Fruit fly (Drosophila melanogaster) whole organism, embryonic: ENCODE measurements around the gene nAChRbeta1.

Experiments used
- CG10979 ChIP-seq: fragments of 200-800 bp; sonication (Bioruptor generic); optimal IDR thresholded peaks from 2 replicates; lab custom pipeline; 2018; ENCODE audit warnings: missing biosample characterization, mild to moderate bottlenecking, missing genetic modification characterization, moderate library complexity
- CG11560 ChIP-seq: fragments of 200-800 bp; sonication (Bioruptor generic); IDR thresholded peaks from 3 replicates; pipeline ENCODE4 v1.3.6; 2022; ENCODE audit warnings: missing biosample characterization, missing genetic modification characterization
- CG13624 ChIP-seq: fragments of 200-800 bp; sonication (Bioruptor generic); optimal IDR thresholded peaks from 2 replicates; lab custom pipeline; 2016; ENCODE audit warnings: missing biosample characterization, missing genetic modification characterization
- CG14965 ChIP-seq: fragments of 200-800 bp; sonication (Bioruptor generic); optimal IDR thresholded peaks from 2 replicates; lab custom pipeline; 2016; ENCODE audit warnings: missing biosample characterization, missing genetic modification characterization, borderline replicate concordance
- CG15514 ChIP-seq: fragments of 200-800 bp; sonication (Bioruptor generic); optimal IDR thresholded peaks from 3 replicates; lab custom pipeline; 2017; ENCODE audit warnings: missing biosample characterization, missing genetic modification characterization, mild to moderate bottlenecking, moderate library complexity, missing genetic modification reagents
- CG15601 ChIP-seq: fragments of 200-800 bp; sonication (Bioruptor generic); optimal IDR thresholded peaks from 3 replicates; lab custom pipeline; 2019; ENCODE audit warnings: missing biosample characterization, mild to moderate bottlenecking, missing genetic modification characterization, moderate library complexity
- CG16813 ChIP-seq: fragments of 200-800 bp; sonication (Bioruptor generic); IDR thresholded peaks from 3 replicates; pipeline ENCODE4 v1.3.6; 2022; ENCODE audit warnings: missing biosample characterization, missing genetic modification characterization; ENCODE audit not compliant: partially characterized antibody
- CG17612 ChIP-seq: fragments of 200-800 bp; sonication (Bioruptor generic); IDR thresholded peaks from 2 replicates; pipeline ENCODE4 v1.3.6; 2022; ENCODE audit warnings: missing biosample characterization, missing genetic modification characterization
- CG18599 ChIP-seq: fragments of 200-800 bp; sonication (Bioruptor generic); optimal IDR thresholded peaks from 3 replicates; lab custom pipeline; 2017; ENCODE audit warnings: missing biosample characterization, missing genetic modification characterization, mild to moderate bottlenecking, moderate library complexity, missing genetic modification reagents
- CG18764 ChIP-seq: fragments of 200-800 bp; sonication (Bioruptor generic); optimal IDR thresholded peaks from 3 replicates; lab custom pipeline; 2016; ENCODE audit warnings: missing biosample characterization, missing genetic modification characterization
- CG30020 ChIP-seq: fragments of 200-800 bp; optimal IDR thresholded peaks from 2 replicates; lab custom pipeline; 2019; ENCODE audit warnings: missing biosample characterization, mild to moderate bottlenecking, missing genetic modification characterization, moderate library complexity
- CG31365 ChIP-seq: fragments of 200-800 bp; sonication (Bioruptor generic); optimal IDR thresholded peaks from 2 replicates; lab custom pipeline; 2018; ENCODE audit warnings: missing biosample characterization, mild to moderate bottlenecking, missing genetic modification characterization
- CG31388 ChIP-seq: fragments of 200-800 bp; sonication (Bioruptor generic); optimal IDR thresholded peaks from 2 replicates; lab custom pipeline; 2016; ENCODE audit warnings: missing biosample characterization, missing genetic modification characterization
- CG31441 ChIP-seq: fragments of 200-800 bp; sonication (Bioruptor generic); IDR thresholded peaks from 2 replicates; pipeline ENCODE4 v1.3.6; 2022; ENCODE audit warnings: missing biosample characterization, missing genetic modification characterization
- CG42726 ChIP-seq: fragments of 200-800 bp; sonication (Bioruptor generic); IDR thresholded peaks from 2 replicates; pipeline ENCODE4 v1.3.6; 2022; ENCODE audit warnings: missing biosample characterization, missing genetic modification characterization; ENCODE audit not compliant: partially characterized antibody
- CG4328 ChIP-seq: fragments of 200-800 bp; sonication (Bioruptor generic); optimal IDR thresholded peaks from 3 replicates; lab custom pipeline; 2017; ENCODE audit warnings: missing biosample characterization, missing genetic modification reagents, missing genetic modification characterization
- CG43689 ChIP-seq: fragments of 200-800 bp; sonication (Bioruptor generic); IDR thresholded peaks from 2 replicates; pipeline ENCODE4 v1.3.6; 2022; ENCODE audit warnings: missing biosample characterization, missing genetic modification characterization
- CG4617 ChIP-seq: fragments of 200-800 bp; sonication (Bioruptor generic); optimal IDR thresholded peaks from 3 replicates; lab custom pipeline; 2016; ENCODE audit warnings: missing biosample characterization, missing genetic modification characterization, borderline replicate concordance
- CG6683 ChIP-seq: fragments of 200-800 bp; sonication (Bioruptor generic); optimal IDR thresholded peaks from 2 replicates; lab custom pipeline; 2017; ENCODE audit warnings: missing biosample characterization, mild to moderate bottlenecking, missing genetic modification characterization, missing genetic modification reagents
- CG6689 ChIP-seq: fragments of 200-800 bp; sonication (Bioruptor generic); IDR thresholded peaks from 2 replicates; pipeline ENCODE4 v1.3.6; 2022; ENCODE audit warnings: missing biosample characterization, missing genetic modification characterization
- CG7357 ChIP-seq: fragments of 200-800 bp; sonication (Bioruptor generic); IDR thresholded peaks from 3 replicates; pipeline ENCODE4 v1.3.6; 2022; ENCODE audit warnings: missing biosample characterization, missing genetic modification characterization
- CG7786 ChIP-seq: fragments of 200-800 bp; sonication (Bioruptor generic); optimal IDR thresholded peaks from 2 replicates; lab custom pipeline; 2016; ENCODE audit warnings: missing biosample characterization, missing genetic modification characterization
- Chrac-16 ChIP-seq: fragments of 200-800 bp; sonication (Bioruptor generic); optimal IDR thresholded peaks from 3 replicates; lab custom pipeline; 2016; ENCODE audit warnings: missing biosample characterization, missing genetic modification characterization
- CrebB ChIP-seq: fragments of 200-800 bp; sonication (Bioruptor generic); optimal IDR thresholded peaks from 3 replicates; lab custom pipeline; 2018; ENCODE audit warnings: missing biosample characterization, mild to moderate bottlenecking, missing genetic modification characterization
- D19A ChIP-seq: fragments of 200-800 bp; optimal IDR thresholded peaks from 3 replicates; lab custom pipeline; 2019; ENCODE audit warnings: missing biosample characterization, mild to moderate bottlenecking, missing genetic modification characterization, moderate library complexity
- Dek ChIP-seq: fragments of 200-800 bp; sonication (Bioruptor generic); optimal IDR thresholded peaks from 3 replicates; lab custom pipeline; 2019; ENCODE audit warnings: missing biosample characterization, mild to moderate bottlenecking, missing genetic modification characterization, moderate library complexity
- Elba2 ChIP-seq: fragments of 200-800 bp; sonication (Bioruptor generic); optimal IDR thresholded peaks from 3 replicates; lab custom pipeline; 2016; ENCODE audit warnings: missing biosample characterization, missing genetic modification characterization
- Fer3 ChIP-seq: fragments of 200-800 bp; sonication (Bioruptor generic); optimal IDR thresholded peaks from 2 replicates; lab custom pipeline; 2018; ENCODE audit warnings: missing biosample characterization, mild to moderate bottlenecking, missing genetic modification characterization, moderate library complexity
- HmgD ChIP-seq: fragments of 200-800 bp; sonication (Bioruptor generic); optimal IDR thresholded peaks from 3 replicates; lab custom pipeline; 2016; ENCODE audit warnings: missing biosample characterization, missing genetic modification characterization
- Hr39 ChIP-seq: fragments of >200 bp; optimal IDR thresholded peaks from 2 replicates; lab custom pipeline; 2017
- Hr51 ChIP-seq, 2 experiments: fragments of 200-800 bp; sonication (Bioruptor generic); optimal IDR thresholded peaks; 2 replicates in 1 of 2; 3 replicates in 1 of 2; lab custom pipeline; 2016 to 2018; ENCODE audit warnings: missing biosample characterization in 2 of 2, missing genetic modification characterization in 2 of 2, mild to moderate bottlenecking in 1 of 2, moderate library complexity in 1 of 2
- Mad ChIP-seq: fragments of 200-800 bp; sonication (Bioruptor generic); optimal IDR thresholded peaks from 2 replicates; lab custom pipeline; 2016; ENCODE audit warnings: missing biosample characterization, missing genetic modification characterization
- Mrtf ChIP-seq: fragments of 200-800 bp; sonication (Bioruptor generic); IDR thresholded peaks from 3 replicates; pipeline ENCODE4 v1.3.6; 2022; ENCODE audit warnings: missing biosample characterization, missing genetic modification characterization
- Nf-YC ChIP-seq: fragments of 200-800 bp; optimal IDR thresholded peaks from 3 replicates; lab custom pipeline; 2019; ENCODE audit warnings: missing biosample characterization, mild to moderate bottlenecking, missing genetic modification characterization, moderate library complexity
- Ssrp ChIP-seq: fragments of 200-800 bp; sonication (Bioruptor generic); optimal IDR thresholded peaks from 2 replicates; lab custom pipeline; 2018; ENCODE audit warnings: missing biosample characterization, mild to moderate bottlenecking, missing genetic modification characterization, moderate library complexity
- Taf1 ChIP-seq: fragments of 200-800 bp; sonication (Bioruptor generic); IDR thresholded peaks from 2 replicates; pipeline ENCODE4 v1.3.6; 2022; ENCODE audit warnings: missing biosample characterization, missing genetic modification characterization
- aop ChIP-seq: fragments of 200-800 bp; sonication (Bioruptor generic); IDR thresholded peaks from 2 replicates; pipeline ENCODE4 v1.3.6; 2022; ENCODE audit warnings: missing biosample characterization, missing genetic modification characterization
- chn ChIP-seq: fragments of 200-800 bp; sonication (Bioruptor generic); optimal IDR thresholded peaks from 2 replicates; lab custom pipeline; 2016; ENCODE audit warnings: missing biosample characterization, missing genetic modification characterization
- dmrt11E ChIP-seq: fragments of 200-800 bp; sonication (Bioruptor generic); optimal IDR thresholded peaks from 3 replicates; lab custom pipeline; 2018; ENCODE audit warnings: missing biosample characterization, mild to moderate bottlenecking, missing genetic modification characterization, moderate library complexity
- ems ChIP-seq: fragments of 200-800 bp; sonication (Bioruptor generic); optimal IDR thresholded peaks from 3 replicates; lab custom pipeline; 2016; ENCODE audit warnings: missing biosample characterization, missing genetic modification characterization
- gsb-n ChIP-seq: fragments of 200-800 bp; sonication (Bioruptor generic); optimal IDR thresholded peaks from 3 replicates; lab custom pipeline; 2018; ENCODE audit warnings: missing biosample characterization, mild to moderate bottlenecking, missing genetic modification characterization
- lab ChIP-seq: fragments of 200-800 bp; sonication (Bioruptor generic); optimal IDR thresholded peaks from 3 replicates; lab custom pipeline; 2017; ENCODE audit warnings: missing biosample characterization, missing genetic modification characterization, mild to moderate bottlenecking, moderate library complexity, missing genetic modification reagents
- mld ChIP-seq: fragments of 200-800 bp; sonication (Bioruptor generic); IDR thresholded peaks from 3 replicates; pipeline ENCODE4 v1.3.6; 2022; ENCODE audit warnings: missing biosample characterization, missing genetic modification characterization; ENCODE audit not compliant: partially characterized antibody
- odd ChIP-seq: fragments of 200-800 bp; sonication (Bioruptor generic); optimal IDR thresholded peaks from 2 replicates; lab custom pipeline; 2017; ENCODE audit warnings: missing biosample characterization, mild to moderate bottlenecking, missing genetic modification characterization
- phol ChIP-seq: fragments of 200-800 bp; sonication (Bioruptor generic); optimal IDR thresholded peaks from 3 replicates; lab custom pipeline; 2018; ENCODE audit warnings: missing biosample characterization, mild to moderate bottlenecking, missing genetic modification characterization, moderate library complexity
- pum ChIP-seq: fragments of 200-800 bp; sonication (Bioruptor generic); optimal IDR thresholded peaks from 2 replicates; lab custom pipeline; 2016; ENCODE audit warnings: missing biosample characterization, missing genetic modification characterization
- slp2 ChIP-seq: fragments of 200-800 bp; sonication (Bioruptor generic); optimal IDR thresholded peaks from 2 replicates; lab custom pipeline; 2016; ENCODE audit warnings: missing biosample characterization, missing genetic modification characterization
- sob ChIP-seq: fragments of 200-800 bp; sonication (Bioruptor generic); IDR thresholded peaks from 2 replicates; pipeline ENCODE4 v1.3.6; 2022; ENCODE audit warnings: missing biosample characterization, missing genetic modification characterization
- sqz ChIP-seq: fragments of 200-800 bp; sonication (Bioruptor generic); optimal IDR thresholded peaks from 3 replicates; lab custom pipeline; 2018; ENCODE audit warnings: missing biosample characterization, mild to moderate bottlenecking, missing genetic modification characterization
- sr ChIP-seq: fragments of 200-800 bp; sonication (Bioruptor generic); IDR thresholded peaks from 3 replicates; pipeline ENCODE4 v1.3.6; 2022; ENCODE audit warnings: missing biosample characterization, missing genetic modification characterization
- yki ChIP-seq: fragments of >200 bp; optimal IDR thresholded peaks from 3 replicates; lab custom pipeline; 2018

Gene nAChRbeta1

DNA sequence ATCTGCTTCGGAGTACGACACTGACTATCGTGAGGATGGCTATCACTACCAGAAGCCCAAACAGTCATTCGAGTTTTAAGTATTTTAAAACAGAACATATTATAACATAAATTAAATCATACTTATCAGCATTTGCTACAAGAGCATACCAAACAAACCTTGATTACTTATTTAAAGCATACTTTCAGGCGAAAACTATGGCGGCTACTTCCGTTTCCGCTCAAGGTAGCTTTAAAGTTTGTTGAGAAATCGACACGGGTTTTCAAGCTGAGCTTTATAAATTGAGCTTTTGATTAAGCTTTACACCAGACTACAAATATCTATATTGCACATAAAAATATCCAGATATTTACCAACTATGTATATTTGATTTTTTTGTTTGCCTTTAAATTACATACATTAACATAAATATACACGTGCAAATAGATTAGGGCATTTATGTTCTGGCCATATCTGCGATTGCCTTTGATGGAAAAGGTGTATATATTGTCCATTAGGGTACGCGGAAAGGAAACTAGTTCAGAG lies 45.9 kb downstream of the nAChRbeta1 start (continued):
- TF ChIP-seq CG16813 (no peak), slp2 (GFP tag; lab: Kevin White, UChicago) (peak; percentile 52), CG7786 (GFP tag; lab: Kevin White, UChicago) (no peak), Chrac-16 (GFP tag; lab: Kevin White, UChicago) (no peak), Mad (GFP tag; lab: Kevin White, UChicago) (peak; percentile 67), sob (GFP tag; lab: Robert Waterston, UW) (peak; percentile 80), CG30020 (tag; lab: Kevin White, UChicago) (no peak), CG31388 (GFP tag; lab: Kevin White, UChicago) (no peak), CG15514 (peak; percentile 92), CG18764 (GFP tag; lab: Kevin White, UChicago) (peak; percentile 77), odd (GFP tag; lab: Kevin White, UChicago) (peak; percentile 94), CG7357 (GFP tag; lab: Robert Waterston, UW) (no peak), mld (GFP tag; lab: Robert Waterston, UW) (no peak), CrebB (tag; lab: Kevin White, UChicago) (peak; percentile 95), yki (no peak), CG6689 (GFP tag; lab: Robert Waterston, UW) (peak; percentile 12; the same call in 1 of the 2 replicates), sr (GFP tag; lab: Robert Waterston, UW) (peak; percentile 80), Hr51 (GFP tag; optimal IDR thresholded peaks at IDR 0.05; lab: Kevin White, UChicago) (peak; percentile 49 to 83), HmgD (no peak), CG31441 (GFP tag; lab: Robert Waterston, UW) (peak; percentile 80), CG14965 (GFP tag; lab: Kevin White, UChicago) (peak; percentile 30), CG17612 (GFP tag; lab: Robert Waterston, UW) (no peak), Ssrp (tag; lab: Kevin White, UChicago) (no peak), lab (GFP tag; lab: Kevin White, UChicago) (peak; percentile 97), CG15601 (peak; percentile 81), Nf-YC (tag; lab: Kevin White, UChicago) (peak; percentile 42), Mrtf (GFP tag; lab: Robert Waterston, UW) (no peak), Elba2 (no peak), CG13624 (peak; percentile 73), sqz (GFP tag; lab: Kevin White, UChicago) (peak; percentile 71), CG31365 (tag; lab: Kevin White, UChicago) (peak; percentile 90), Taf1 (0 out of 2 replicates have a peak, but pooled peaks have one; percentile 13), CG4328 (GFP tag; lab: Kevin White, UChicago) (peak; percentile 84), chn (peak; percentile 50), Hr39 (lab: Kevin White, UChicago) (no peak), D19A (tag; lab: Kevin White, UChicago) (no peak), CG10979 (tag; lab: Kevin White, UChicago) (no peak), CG42726 (no peak), CG6683 (GFP tag; lab: Kevin White, UChicago) (peak; percentile 87), aop (GFP tag; lab: Robert Waterston, UW) (no peak), Dek (tag; lab: Kevin White, UChicago) (peak; percentile 44), pum (GFP tag; lab: Kevin White, UChicago) (no peak), phol (tag; lab: Kevin White, UChicago) (peak; percentile 75), CG43689 (GFP tag; lab: Robert Waterston, UW) (peak; percentile 66), CG18599 (peak; percentile 90), CG4617 (GFP tag; lab: Kevin White, UChicago) (peak; percentile 40), Fer3 (tag; lab: Kevin White, UChicago) (peak; percentile 87), dmrt11E (tag; lab: Kevin White, UChicago) (peak; percentile 37), gsb-n (tag; lab: Kevin White, UChicago) (peak; percentile 67), CG11560 (no peak), ems (GFP tag; lab: Kevin White, UChicago) (peak; percentile 70)
